Worm (Caenorhabditis elegans) whole organism, young adult: ENCODE measurements around the gene mboa-6.

Experiments used
- B0019.2 ChIP-seq: fragments of 200-800 bp; sonication (Bioruptor generic); conservative IDR thresholded peaks from 2 replicates; pipeline ENCODE4 v1.3.6; 2022; ENCODE audit warnings: missing genetic modification reagents, missing genetic modification characterization, missing compliant biosample characterization
- B0035.1 ChIP-seq: sonication (generic microtip); optimal IDR thresholded peaks from 2 replicates; lab custom pipeline; 2016; ENCODE audit warnings: missing genetic modification characterization, mild to moderate bottlenecking, missing compliant biosample characterization, missing genotype, missing genetic modification reagents
- C17E4.6 ChIP-seq: fragments of 200-800 bp; sonication (Bioruptor generic); IDR thresholded peaks from 2 replicates; pipeline ENCODE4 v1.3.6; 2022; ENCODE audit warnings: missing genetic modification reagents, missing genetic modification characterization, missing compliant biosample characterization
- F10E7.11 ChIP-seq: sonication (generic microtip); optimal IDR thresholded peaks from 2 replicates; lab custom pipeline; 2017; ENCODE audit warnings: mild to moderate bottlenecking, missing genetic modification characterization, moderate library complexity, missing compliant biosample characterization
- F23B12.7 ChIP-seq: sonication (generic microtip); optimal IDR thresholded peaks from 2 replicates; lab custom pipeline; 2017; ENCODE audit warnings: missing genetic modification characterization, mild to moderate bottlenecking, missing compliant biosample characterization, antibody characterized with exemption, moderate library complexity; ENCODE audit not compliant: insufficient read depth
- F33H1.4 ChIP-seq: fragments of 200-800 bp; sonication (Bioruptor generic); IDR thresholded peaks from 2 replicates; pipeline ENCODE4 v1.3.6; 2022; ENCODE audit warnings: missing genetic modification reagents, missing genetic modification characterization, missing compliant biosample characterization
- F37B4.10 ChIP-seq: fragments of 200-800 bp; sonication (Bioruptor generic); IDR thresholded peaks from 2 replicates; pipeline ENCODE4 v1.3.6; 2022; ENCODE audit warnings: missing genetic modification characterization, missing compliant biosample characterization
- F39B2.1 ChIP-seq: fragments of 200-800 bp; sonication (Bioruptor generic); IDR thresholded peaks from 2 replicates; pipeline ENCODE4 v1.3.6; 2022; ENCODE audit warnings: missing genetic modification reagents, missing genetic modification characterization, missing compliant biosample characterization
- Y53F4B.3 ChIP-seq: fragments of 200-800 bp; sonication (Bioruptor generic); IDR thresholded peaks from 2 replicates; pipeline ENCODE4 v1.3.6; 2022; ENCODE audit warnings: missing genetic modification reagents, missing genetic modification characterization, missing compliant biosample characterization
- Y53G8AR.9 ChIP-seq: fragments of 200-800 bp; sonication (Bioruptor generic); conservative IDR thresholded peaks from 2 replicates; pipeline ENCODE4 v1.3.6; 2022; ENCODE audit warnings: missing genetic modification reagents, missing genetic modification characterization, missing compliant biosample characterization
- ZK185.1 ChIP-seq: sonication (generic microtip); optimal IDR thresholded peaks from 2 replicates; lab custom pipeline; 2016; ENCODE audit warnings: mild to moderate bottlenecking, missing genetic modification characterization, missing compliant biosample characterization; ENCODE audit not compliant: poor library complexity, severe bottlenecking
- aptf-2 ChIP-seq: fragments of 200-800 bp; sonication (Bioruptor generic); conservative IDR thresholded peaks from 2 replicates; pipeline ENCODE4 v1.3.6; 2022; ENCODE audit warnings: missing genetic modification reagents, missing genetic modification characterization, missing compliant biosample characterization
- athp-1 ChIP-seq: sonication (generic microtip); optimal IDR thresholded peaks from 2 replicates; lab custom pipeline; 2017; ENCODE audit warnings: mild to moderate bottlenecking, missing genetic modification characterization, missing compliant biosample characterization
- attf-3 ChIP-seq: fragments of 200-800 bp; sonication (Bioruptor generic); conservative IDR thresholded peaks from 2 replicates; pipeline ENCODE4 v1.3.6; 2022; ENCODE audit warnings: missing genetic modification reagents, missing genetic modification characterization, missing compliant biosample characterization
- attf-5 ChIP-seq: fragments of 200-800 bp; sonication (Bioruptor generic); optimal IDR thresholded peaks from 2 replicates; lab custom pipeline; 2018; ENCODE audit warnings: mild to moderate bottlenecking, missing genetic modification characterization, missing compliant biosample characterization
- bed-1 ChIP-seq: fragments of 200-800 bp; sonication (Bioruptor generic); IDR thresholded peaks from 2 replicates; pipeline ENCODE4 v1.3.6; 2022; ENCODE audit warnings: missing genetic modification reagents, missing genetic modification characterization, missing compliant biosample characterization
- cebp-1 ChIP-seq, 2 experiments: fragments of 200-800 bp in 1 of 2; sonication (Bioruptor generic) in 1 of 2; sonication (generic microtip) in 1 of 2; IDR thresholded peaks in 1 of 2; optimal IDR thresholded peaks in 1 of 2; 2 replicates each; pipeline versions ENCODE4 v1.3.6 to Lab custom; 2017 to 2022; ENCODE audit warnings: missing compliant biosample characterization in 2 of 2, missing genetic modification characterization in 2 of 2, mild to moderate bottlenecking in 1 of 2, missing genetic modification reagents in 1 of 2, moderate library complexity in 1 of 2
- ceh-100 ChIP-seq: fragments of 200-800 bp; sonication (Bioruptor generic); IDR thresholded peaks from 2 replicates; pipeline ENCODE4 v1.3.6; 2022; ENCODE audit warnings: missing genetic modification reagents, missing genetic modification characterization, missing compliant biosample characterization
- dox-1 ChIP-seq: fragments of 200-800 bp; sonication (Bioruptor generic); IDR thresholded peaks from 2 replicates; pipeline ENCODE4 v1.3.6; 2022; ENCODE audit warnings: missing genetic modification reagents, missing genetic modification characterization, missing compliant biosample characterization
- efl-1 ChIP-seq: fragments of 150-350 bp; optimal IDR thresholded peaks from 2 replicates; lab custom pipeline; 2014; ENCODE audit warnings: missing biosample characterization, missing genetic modification reagents, missing genetic modification characterization
- egl-44 ChIP-seq: fragments of 200-800 bp; sonication (Bioruptor generic); IDR thresholded peaks from 2 replicates; pipeline ENCODE4 v1.3.6; 2022; ENCODE audit warnings: missing genetic modification reagents, missing genetic modification characterization, missing compliant biosample characterization
- fkh-3 ChIP-seq: sonication (generic microtip); optimal IDR thresholded peaks from 2 replicates; lab custom pipeline; 2016; ENCODE audit warnings: mild to moderate bottlenecking, missing genetic modification characterization, missing compliant biosample characterization
- him-1 ChIP-seq: sonication (generic microtip); optimal IDR thresholded peaks from 2 replicates; lab custom pipeline; 2016; ENCODE audit warnings: missing genotype, missing genetic modification reagents, missing genetic modification characterization, missing compliant biosample characterization
- hmg-1.2 ChIP-seq: fragments of 200-800 bp; sonication (Bioruptor generic); IDR thresholded peaks from 2 replicates; pipeline ENCODE4 v1.3.6; 2022; ENCODE audit warnings: missing genetic modification reagents, missing genetic modification characterization, missing compliant biosample characterization
- lag-1 ChIP-seq: fragments of 200-800 bp; sonication (Bioruptor generic); IDR thresholded peaks from 2 replicates; pipeline ENCODE4 v1.3.6; 2022; ENCODE audit warnings: missing genetic modification reagents, missing genetic modification characterization, missing compliant biosample characterization
- let-607 ChIP-seq, 2 experiments: fragments of 200-800 bp in 1 of 2; sonication (Bioruptor generic) in 1 of 2; sonication (generic microtip) in 1 of 2; optimal IDR thresholded peaks; 2 replicates each; lab custom pipeline; 2016 to 2018; ENCODE audit warnings: mild to moderate bottlenecking in 2 of 2, missing compliant biosample characterization in 2 of 2, missing genetic modification characterization in 2 of 2, moderate library complexity in 2 of 2, missing genotype in 1 of 2
- lin-26 ChIP-seq: fragments of 200-800 bp; sonication (Bioruptor generic); IDR thresholded peaks from 2 replicates; pipeline ENCODE4 v1.3.6; 2022; ENCODE audit warnings: missing genetic modification reagents, missing genetic modification characterization, missing compliant biosample characterization
- lin-54 ChIP-seq: fragments of 200-800 bp; sonication (Bioruptor generic); optimal IDR thresholded peaks from 2 replicates; lab custom pipeline; 2018; ENCODE audit warnings: mild to moderate bottlenecking, missing genetic modification characterization, missing compliant biosample characterization
- lir-1 ChIP-seq: fragments of 200-800 bp; sonication (Bioruptor generic); conservative IDR thresholded peaks from 2 replicates; pipeline ENCODE4 v1.3.6; 2022; ENCODE audit warnings: missing genetic modification reagents, missing genetic modification characterization, missing compliant biosample characterization
- lsy-27 ChIP-seq: sonication (generic microtip); optimal IDR thresholded peaks from 2 replicates; lab custom pipeline; 2017; ENCODE audit warnings: missing genetic modification characterization, mild to moderate bottlenecking, missing compliant biosample characterization, antibody characterized with exemption, missing genotype, borderline replicate concordance; ENCODE audit not compliant: insufficient read depth
- madf-3 ChIP-seq: fragments of 200-800 bp; sonication (Bioruptor generic); IDR thresholded peaks from 2 replicates; pipeline ENCODE4 v1.3.6; 2022; ENCODE audit warnings: missing genetic modification reagents, missing genetic modification characterization, missing compliant biosample characterization
- madf-6 ChIP-seq: fragments of 200-800 bp; sonication (Bioruptor generic); IDR thresholded peaks from 2 replicates; pipeline ENCODE4 v1.3.6; 2022; ENCODE audit warnings: missing genetic modification reagents, missing genetic modification characterization, missing compliant biosample characterization
- madf-8 ChIP-seq: fragments of 200-800 bp; sonication (Bioruptor generic); conservative IDR thresholded peaks from 2 replicates; pipeline ENCODE4 v1.3.6; 2022; ENCODE audit warnings: missing genetic modification reagents, missing genetic modification characterization, missing compliant biosample characterization
- mcd-1 ChIP-seq: fragments of 200-800 bp; sonication (Bioruptor generic); IDR thresholded peaks from 2 replicates; pipeline ENCODE4 v1.3.6; 2022; ENCODE audit warnings: missing genetic modification reagents, missing genetic modification characterization, missing compliant biosample characterization
- nfyb-1 ChIP-seq: fragments of 200-800 bp; sonication (Bioruptor generic); IDR thresholded peaks from 2 replicates; pipeline ENCODE4 v1.3.6; 2022; ENCODE audit warnings: missing genetic modification reagents, missing genetic modification characterization, missing compliant biosample characterization
- nhr-80 ChIP-seq: sonication (generic microtip); optimal IDR thresholded peaks from 2 replicates; lab custom pipeline; 2016; ENCODE audit warnings: missing genetic modification characterization, missing compliant biosample characterization
- nhr-90 ChIP-seq: sonication (generic microtip); optimal IDR thresholded peaks from 2 replicates; lab custom pipeline; 2016; ENCODE audit warnings: missing genotype, mild to moderate bottlenecking, missing genetic modification characterization, missing compliant biosample characterization
- rcor-1 ChIP-seq: fragments of 200-800 bp; sonication (Bioruptor generic); IDR thresholded peaks from 2 replicates; pipeline ENCODE4 v1.3.6; 2022; ENCODE audit warnings: missing genetic modification reagents, missing genetic modification characterization, missing compliant biosample characterization
- sdz-38 ChIP-seq: sonication (generic microtip); optimal IDR thresholded peaks from 2 replicates; lab custom pipeline; 2016; ENCODE audit warnings: missing genotype, missing genetic modification characterization, missing compliant biosample characterization
- somi-1 ChIP-seq: fragments of 200-800 bp; sonication (Bioruptor generic); optimal IDR thresholded peaks from 2 replicates; lab custom pipeline; 2018; ENCODE audit warnings: mild to moderate bottlenecking, missing genetic modification characterization, missing compliant biosample characterization
- tlf-1 ChIP-seq: fragments of 200-800 bp; sonication (Bioruptor generic); optimal IDR thresholded peaks from 2 replicates; lab custom pipeline; 2018; ENCODE audit warnings: mild to moderate bottlenecking, missing genetic modification characterization, missing compliant biosample characterization
- xnd-1 ChIP-seq: sonication (generic microtip); optimal IDR thresholded peaks from 2 replicates; lab custom pipeline; 2016; ENCODE audit warnings: missing genotype, missing genetic modification reagents, missing genetic modification characterization, missing compliant biosample characterization
- zim-3 ChIP-seq: sonication (generic microtip); optimal IDR thresholded peaks from 2 replicates; lab custom pipeline; 2017; ENCODE audit warnings: mild to moderate bottlenecking, missing genetic modification characterization, moderate library complexity, missing compliant biosample characterization
- ztf-22 ChIP-seq: fragments of 200-800 bp; sonication (Bioruptor generic); optimal IDR thresholded peaks from 2 replicates; lab custom pipeline; 2018; ENCODE audit warnings: mild to moderate bottlenecking, missing genetic modification characterization, moderate library complexity, missing compliant biosample characterization
- ztf-26 ChIP-seq: sonication (generic microtip); optimal IDR thresholded peaks from 2 replicates; lab custom pipeline; 2017; ENCODE audit warnings: missing genetic modification characterization, missing compliant biosample characterization
- ztf-3 ChIP-seq: fragments of 200-800 bp; sonication (Bioruptor generic); optimal IDR thresholded peaks from 2 replicates; lab custom pipeline; 2018; ENCODE audit warnings: mild to moderate bottlenecking, missing genetic modification characterization, missing compliant biosample characterization

Gene mboa-6

ce11 chrIII:1962552-1962951 is 807 bp upstream of the mboa-6 start:
- no peak for TF ChIP-seq hmg-1.2
- TF ChIP-seq sdz-38 = no peak
- peak; percentile 23; the same call in 1 of the 2 replicates for TF ChIP-seq mcd-1 (GFP tag; lab: Robert Waterston, UW)
- TF ChIP-seq lin-26 (GFP tag; lab: Robert Waterston, UW) = no peak
- no peak for TF ChIP-seq Y53F4B.3 (GFP tag; lab: Robert Waterston, UW)
- no peak for TF ChIP-seq egl-44
- no peak for TF ChIP-seq lag-1 (GFP tag; lab: Robert Waterston, UW)
- no peak for TF ChIP-seq attf-3 (GFP tag; lab: Robert Waterston, UW)
- TF ChIP-seq aptf-2 (GFP tag; lab: Robert Waterston, UW) = no peak
- TF ChIP-seq cebp-1 (GFP tag; IDR thresholded peaks at IDR 0.05; lab: Robert Waterston, UW) = no peak
- TF ChIP-seq cebp-1 (tag; optimal IDR thresholded peaks at IDR 0.05; lab: Kevin White, UChicago) = no peak
- no peak for TF ChIP-seq C17E4.6 (GFP tag; lab: Robert Waterston, UW)
- TF ChIP-seq athp-1 (tag; lab: Kevin White, UChicago) = no peak
- no peak for TF ChIP-seq ztf-22 (GFP tag; lab: Kevin White, UChicago)
- TF ChIP-seq dox-1 (GFP tag; lab: Robert Waterston, UW) = peak; percentile 58; the same call in 1 of the 2 replicates
- no peak for TF ChIP-seq B0035.1
- no peak for TF ChIP-seq F23B12.7 (tag; lab: Kevin White, UChicago)
- TF ChIP-seq F37B4.10 = no peak
- 0 out of 2 replicates have a peak, but pooled peaks have one; percentile 13 for TF ChIP-seq madf-8 (GFP tag; lab: Robert Waterston, UW)
- TF ChIP-seq B0019.2 (GFP tag; lab: Robert Waterston, UW) = no peak
- TF ChIP-seq somi-1 (GFP tag; lab: Kevin White, UChicago) = no peak
- TF ChIP-seq ceh-100 = no peak
- TF ChIP-seq ztf-3 (GFP tag; lab: Kevin White, UChicago) = no peak
- no peak for TF ChIP-seq lir-1 (GFP tag; lab: Robert Waterston, UW)
- TF ChIP-seq nhr-90 (tag; lab: Kevin White, UChicago) = no peak
- no peak for TF ChIP-seq lsy-27 (tag; lab: Kevin White, UChicago)
- TF ChIP-seq xnd-1 (tag; lab: Kevin White, UChicago) = no peak
- no peak for TF ChIP-seq madf-3
- no peak for TF ChIP-seq tlf-1 (GFP tag; lab: Kevin White, UChicago)
- no peak for TF ChIP-seq him-1 (tag; lab: Kevin White, UChicago)
- no peak for TF ChIP-seq F10E7.11 (tag; lab: Kevin White, UChicago)
- no peak for TF ChIP-seq ZK185.1 (tag; lab: Kevin White, UChicago)
- no peak for TF ChIP-seq bed-1 (GFP tag; lab: Robert Waterston, UW)
- peak; percentile 72 for TF ChIP-seq efl-1
- no peak for TF ChIP-seq fkh-3
- TF ChIP-seq ztf-26 (tag; lab: Kevin White, UChicago) = no peak
- TF ChIP-seq madf-6 (GFP tag; lab: Robert Waterston, UW) = peak; percentile 69
- TF ChIP-seq nfyb-1 (GFP tag; lab: Robert Waterston, UW) = no peak
- no peak for TF ChIP-seq F39B2.1 (GFP tag; lab: Robert Waterston, UW)
- TF ChIP-seq let-607 (tag; optimal IDR thresholded peaks at IDR 0.05; lab: Kevin White, UChicago) = no peak
- TF ChIP-seq nhr-80 (tag; lab: Kevin White, UChicago) = peak; percentile 78
- no peak for TF ChIP-seq zim-3
- TF ChIP-seq lin-54 (GFP tag; lab: Kevin White, UChicago) = peak; percentile 18
- TF ChIP-seq Y53G8AR.9 (GFP tag; lab: Robert Waterston, UW) = no peak
- TF ChIP-seq rcor-1 (GFP tag; lab: Robert Waterston, UW) = no peak
- TF ChIP-seq attf-5 = peak; percentile 56
- TF ChIP-seq F33H1.4 (GFP tag; lab: Robert Waterston, UW) = 0 out of 2 replicates have a peak, but pooled peaks have one; percentile 7
